Fruit fly (Drosophila melanogaster) whole organism: ENCODE results near the gene Max.

Experiments
- Dll ChIP-seq: fragments of >200 bp; optimal IDR thresholded peaks from 2 replicates; lab custom pipeline; 2017
- psq ChIP-seq: fragments of >200 bp; optimal IDR thresholded peaks from 2 replicates; lab custom pipeline; 2017
- usp ChIP-seq: fragments of >200 bp; optimal IDR thresholded peaks from 2 replicates; lab custom pipeline; 2017; ENCODE audit warnings: missing biosample characterization, missing genetic modification characterization, mixed read lengths

- no peak for TF ChIP-seq Dll
- TF ChIP-seq psq, result no peak
- no peak for TF ChIP-seq usp
Observed at dm6 chr3L:19233798-19234781, 29.9 kb downstream of the Max start.
